Worm (Caenorhabditis elegans) whole organism, young adult: Measurements from ENCODE around the gene ima-1.

Source experiments
- B0336.3 ChIP-seq: fragments of 200-800 bp; sonication (Bioruptor generic); IDR thresholded peaks from 2 replicates; pipeline ENCODE4 v1.3.6; 2022; ENCODE audit warnings: missing genetic modification characterization, missing compliant biosample characterization
- C17E4.6 ChIP-seq: fragments of 200-800 bp; sonication (Bioruptor generic); IDR thresholded peaks from 2 replicates; pipeline ENCODE4 v1.3.6; 2022; ENCODE audit warnings: missing genetic modification reagents, missing genetic modification characterization, missing compliant biosample characterization
- F10E7.11 ChIP-seq: sonication (generic microtip); optimal IDR thresholded peaks from 2 replicates; lab custom pipeline; 2017; ENCODE audit warnings: mild to moderate bottlenecking, missing genetic modification characterization, moderate library complexity, missing compliant biosample characterization
- F23B12.7 ChIP-seq: sonication (generic microtip); optimal IDR thresholded peaks from 2 replicates; lab custom pipeline; 2017; ENCODE audit warnings: missing genetic modification characterization, mild to moderate bottlenecking, missing compliant biosample characterization, antibody characterized with exemption, moderate library complexity; ENCODE audit not compliant: insufficient read depth
- F37B4.10 ChIP-seq: fragments of 200-800 bp; sonication (Bioruptor generic); IDR thresholded peaks from 2 replicates; pipeline ENCODE4 v1.3.6; 2022; ENCODE audit warnings: missing genetic modification characterization, missing compliant biosample characterization
- F39B2.1 ChIP-seq: fragments of 200-800 bp; sonication (Bioruptor generic); IDR thresholded peaks from 2 replicates; pipeline ENCODE4 v1.3.6; 2022; ENCODE audit warnings: missing genetic modification reagents, missing genetic modification characterization, missing compliant biosample characterization
- F55B11.4 ChIP-seq: sonication (generic microtip); optimal IDR thresholded peaks from 2 replicates; lab custom pipeline; 2016; ENCODE audit warnings: missing compliant biosample characterization, missing genetic modification characterization, borderline replicate concordance; ENCODE audit not compliant: insufficient read depth
- F57C9.4 ChIP-seq: sonication (generic microtip); optimal IDR thresholded peaks from 2 replicates; lab custom pipeline; 2017; ENCODE audit warnings: mild to moderate bottlenecking, missing genetic modification characterization, missing compliant biosample characterization
- Y56A3A.18 ChIP-seq: fragments of 200-800 bp; sonication (Bioruptor generic); IDR thresholded peaks from 2 replicates; pipeline ENCODE4 v1.3.6; 2022; ENCODE audit warnings: missing genetic modification reagents, missing genetic modification characterization, missing compliant biosample characterization
- Y79H2A.3 ChIP-seq: fragments of 200-800 bp; sonication (Bioruptor generic); conservative IDR thresholded peaks from 2 replicates; pipeline ENCODE4 v1.3.6; 2022; ENCODE audit warnings: missing genetic modification reagents, missing genetic modification characterization, missing compliant biosample characterization
- ama-1 ChIP-seq, 3 experiments: fragments of 150-350 bp in 1 of 3; sonication (generic microtip) in 2 of 3; optimal IDR thresholded peaks; 2 replicates each; lab custom pipeline; 2014 to 2018; ENCODE audit warnings: missing biosample characterization in 2 of 3, missing genetic modification characterization in 2 of 3, missing genetic modification reagents in 2 of 3
- aptf-2 ChIP-seq: fragments of 200-800 bp; sonication (Bioruptor generic); conservative IDR thresholded peaks from 2 replicates; pipeline ENCODE4 v1.3.6; 2022; ENCODE audit warnings: missing genetic modification reagents, missing genetic modification characterization, missing compliant biosample characterization
- aptf-3 ChIP-seq: fragments of 200-800 bp; sonication (Bioruptor generic); IDR thresholded peaks from 2 replicates; pipeline ENCODE4 v1.3.6; 2022; ENCODE audit warnings: missing genetic modification characterization, missing compliant biosample characterization
- bed-1 ChIP-seq: fragments of 200-800 bp; sonication (Bioruptor generic); IDR thresholded peaks from 2 replicates; pipeline ENCODE4 v1.3.6; 2022; ENCODE audit warnings: missing genetic modification reagents, missing genetic modification characterization, missing compliant biosample characterization
- bed-2 ChIP-seq: fragments of 200-800 bp; sonication (Bioruptor generic); IDR thresholded peaks from 2 replicates; pipeline ENCODE4 v1.3.6; 2022; ENCODE audit warnings: missing genetic modification reagents, missing genetic modification characterization, missing compliant biosample characterization
- cebp-2 ChIP-seq: fragments of 200-800 bp; sonication (Bioruptor generic); IDR thresholded peaks from 2 replicates; pipeline ENCODE4 v1.3.6; 2022; ENCODE audit warnings: missing genetic modification characterization, missing compliant biosample characterization
- ceh-58 ChIP-seq: fragments of 200-800 bp; sonication (Bioruptor generic); IDR thresholded peaks from 2 replicates; pipeline ENCODE4 v1.3.6; 2022; ENCODE audit warnings: missing genetic modification characterization, missing compliant biosample characterization
- dpff-1 ChIP-seq: sonication (generic microtip); optimal IDR thresholded peaks from 2 replicates; lab custom pipeline; 2017; ENCODE audit warnings: mild to moderate bottlenecking, missing genetic modification characterization, missing compliant biosample characterization
- efl-1 ChIP-seq: fragments of 150-350 bp; optimal IDR thresholded peaks from 2 replicates; lab custom pipeline; 2014; ENCODE audit warnings: missing biosample characterization, missing genetic modification reagents, missing genetic modification characterization
- ekl-4 ChIP-seq: fragments of 200-800 bp; sonication (Bioruptor generic); IDR thresholded peaks from 2 replicates; pipeline ENCODE4 v1.3.6; 2022; ENCODE audit warnings: missing genetic modification reagents, missing genetic modification characterization, missing compliant biosample characterization
- him-1 ChIP-seq: sonication (generic microtip); optimal IDR thresholded peaks from 2 replicates; lab custom pipeline; 2016; ENCODE audit warnings: missing genotype, missing genetic modification reagents, missing genetic modification characterization, missing compliant biosample characterization
- hlh-26 ChIP-seq: fragments of 200-800 bp; sonication (Bioruptor generic); conservative IDR thresholded peaks from 2 replicates; pipeline ENCODE4 v1.3.6; 2022; ENCODE audit warnings: missing genetic modification reagents, missing genetic modification characterization, missing compliant biosample characterization
- hmg-20 ChIP-seq: fragments of 200-800 bp; sonication (Bioruptor generic); IDR thresholded peaks from 2 replicates; pipeline ENCODE4 v1.3.6; 2022; ENCODE audit warnings: missing genetic modification reagents, missing genetic modification characterization, missing compliant biosample characterization
- hrde-1 ChIP-seq: sonication (generic microtip); optimal IDR thresholded peaks from 2 replicates; lab custom pipeline; 2016; ENCODE audit warnings: missing genetic modification characterization, mild to moderate bottlenecking, missing compliant biosample characterization, moderate library complexity, missing genotype, missing genetic modification reagents, borderline replicate concordance
- let-526 ChIP-seq: fragments of 200-800 bp; sonication (Bioruptor generic); IDR thresholded peaks from 2 replicates; pipeline ENCODE4 v1.3.6; 2022; ENCODE audit warnings: missing genetic modification reagents, missing genetic modification characterization, missing compliant biosample characterization
- lin-35 ChIP-seq, 3 experiments: fragments of 150-350 bp in 2 of 3; sonication (generic microtip) in 1 of 3; optimal IDR thresholded peaks; 2 replicates each; lab custom pipeline; 2014 to 2018; ENCODE audit warnings: missing biosample characterization in 3 of 3, missing genetic modification characterization in 3 of 3, missing genetic modification reagents in 3 of 3
- lin-40 ChIP-seq: sonication (generic microtip); optimal IDR thresholded peaks from 2 replicates; lab custom pipeline; 2016; ENCODE audit warnings: missing genetic modification characterization, mild to moderate bottlenecking, missing compliant biosample characterization, missing genotype, missing genetic modification reagents
- mcd-1 ChIP-seq: fragments of 200-800 bp; sonication (Bioruptor generic); IDR thresholded peaks from 2 replicates; pipeline ENCODE4 v1.3.6; 2022; ENCODE audit warnings: missing genetic modification reagents, missing genetic modification characterization, missing compliant biosample characterization
- mxl-1 ChIP-seq: sonication (generic microtip); optimal IDR thresholded peaks from 2 replicates; lab custom pipeline; 2016; ENCODE audit warnings: missing genetic modification characterization, missing compliant biosample characterization
- nfya-1 ChIP-seq: sonication (generic microtip); optimal IDR thresholded peaks from 2 replicates; lab custom pipeline; 2017; ENCODE audit warnings: antibody characterized with exemption, missing compliant biosample characterization, missing genetic modification characterization, borderline replicate concordance; ENCODE audit not compliant: insufficient read depth
- nhr-120 ChIP-seq: fragments of 200-800 bp; sonication (Bioruptor generic); IDR thresholded peaks from 2 replicates; pipeline ENCODE4 v1.3.6; 2022; ENCODE audit warnings: missing genetic modification characterization, missing compliant biosample characterization
- nhr-80 ChIP-seq: sonication (generic microtip); optimal IDR thresholded peaks from 2 replicates; lab custom pipeline; 2016; ENCODE audit warnings: missing genetic modification characterization, missing compliant biosample characterization
- rec-8 ChIP-seq, 2 experiments: sonication (generic microtip); optimal IDR thresholded peaks; 2 replicates each; lab custom pipeline; 2016; ENCODE audit warnings: mild to moderate bottlenecking in 2 of 2, missing genetic modification characterization in 2 of 2, missing genetic modification reagents in 2 of 2, missing genotype in 2 of 2, missing biosample characterization in 1 of 2, missing compliant biosample characterization in 1 of 2, moderate library complexity in 1 of 2
- rpc-1 ChIP-seq, 2 experiments: fragments of 150-350 bp in 1 of 2; sonication (generic microtip) in 1 of 2; optimal IDR thresholded peaks; 2 replicates each; lab custom pipeline; 2014 to 2018; ENCODE audit warnings: missing biosample characterization in 1 of 2, missing genetic modification characterization in 1 of 2, missing genetic modification reagents in 1 of 2, missing genotype in 1 of 2
- sdz-38 ChIP-seq: sonication (generic microtip); optimal IDR thresholded peaks from 2 replicates; lab custom pipeline; 2016; ENCODE audit warnings: missing genotype, missing genetic modification characterization, missing compliant biosample characterization
- snpc-1.3 ChIP-seq: sonication (generic microtip); optimal IDR thresholded peaks from 2 replicates; lab custom pipeline; 2017; ENCODE audit warnings: missing genetic modification characterization, mild to moderate bottlenecking, missing compliant biosample characterization, antibody characterized with exemption, moderate library complexity, missing genotype, missing genetic modification reagents; ENCODE audit not compliant: insufficient read depth
- somi-1 ChIP-seq: fragments of 200-800 bp; sonication (Bioruptor generic); optimal IDR thresholded peaks from 2 replicates; lab custom pipeline; 2018; ENCODE audit warnings: mild to moderate bottlenecking, missing genetic modification characterization, missing compliant biosample characterization
- sptf-2 ChIP-seq: fragments of 200-800 bp; sonication (Bioruptor generic); optimal IDR thresholded peaks from 2 replicates; lab custom pipeline; 2018; ENCODE audit warnings: mild to moderate bottlenecking, missing genetic modification characterization, missing compliant biosample characterization
- tbp1 ChIP-seq: fragments of 200-800 bp; sonication (Bioruptor generic); optimal IDR thresholded peaks from 2 replicates; lab custom pipeline; 2018; ENCODE audit warnings: mild to moderate bottlenecking, missing genetic modification characterization, missing compliant biosample characterization
- tbx-9 ChIP-seq: sonication (generic microtip); optimal IDR thresholded peaks from 2 replicates; lab custom pipeline; 2016; ENCODE audit warnings: borderline replicate concordance, missing genetic modification characterization, inconsistent platforms, missing compliant biosample characterization
- tlf-1 ChIP-seq: fragments of 200-800 bp; sonication (Bioruptor generic); optimal IDR thresholded peaks from 2 replicates; lab custom pipeline; 2018; ENCODE audit warnings: mild to moderate bottlenecking, missing genetic modification characterization, missing compliant biosample characterization
- unc-130 ChIP-seq: sonication (generic microtip); optimal IDR thresholded peaks from 2 replicates; lab custom pipeline; 2016; ENCODE audit warnings: missing genetic modification reagents, missing genetic modification characterization, missing compliant biosample characterization
- unc-62 ChIP-seq: fragments of 150-350 bp; optimal IDR thresholded peaks from 2 replicates; lab custom pipeline; 2014; ENCODE audit warnings: missing biosample characterization, missing genetic modification reagents, missing genetic modification characterization
- xnd-1 ChIP-seq: sonication (generic microtip); optimal IDR thresholded peaks from 2 replicates; lab custom pipeline; 2016; ENCODE audit warnings: missing genotype, missing genetic modification reagents, missing genetic modification characterization, missing compliant biosample characterization
- zim-3 ChIP-seq: sonication (generic microtip); optimal IDR thresholded peaks from 2 replicates; lab custom pipeline; 2017; ENCODE audit warnings: mild to moderate bottlenecking, missing genetic modification characterization, moderate library complexity, missing compliant biosample characterization
- ztf-25 ChIP-seq: fragments of 200-800 bp; sonication (Bioruptor generic); IDR thresholded peaks from 2 replicates; pipeline ENCODE4 v1.3.6; 2022; ENCODE audit warnings: missing genetic modification reagents, missing genetic modification characterization, missing compliant biosample characterization
- ztf-26 ChIP-seq: sonication (generic microtip); optimal IDR thresholded peaks from 2 replicates; lab custom pipeline; 2017; ENCODE audit warnings: missing genetic modification characterization, missing compliant biosample characterization

ima-1 gene

ce11 chrV:11239187-11239725 lies at the start of gene ima-1, which contains the start of gene dvc-1 (continued):
- TF ChIP-seq somi-1 (GFP tag; lab: Kevin White, UChicago) (no peak), F37B4.10 (GFP tag; lab: Robert Waterston, UW) (0 out of 2 replicates have a peak, but pooled peaks have one; percentile 49), snpc-1.3 (tag; lab: Kevin White, UChicago) (no peak), F57C9.4 (tag; lab: Kevin White, UChicago) (no peak), Y79H2A.3 (GFP tag; lab: Robert Waterston, UW) (peak; percentile 55; the same call in 1 of the 2 replicates), hmg-20 (no peak), ekl-4 (GFP tag; lab: Robert Waterston, UW) (peak; percentile 84), unc-62 (GFP tag; lab: Kevin White, UChicago) (no peak), rec-8 (tag; optimal IDR thresholded peaks at IDR 0.05; lab: Kevin White, UChicago) (no peak), F39B2.1 (peak; percentile 67; the same call in 1 of the 2 replicates), tbp1 (GFP tag; lab: Kevin White, UChicago) (peak; percentile 63), C17E4.6 (peak; percentile 93), nhr-80 (tag; lab: Kevin White, UChicago) (peak; percentile 45), nfya-1 (tag; lab: Kevin White, UChicago) (no peak), F55B11.4 (no peak), F10E7.11 (no peak), ztf-26 (tag; lab: Kevin White, UChicago) (no peak), efl-1 (GFP tag; lab: Kevin White, UChicago) (peak; percentile 99), mxl-1 (tag; lab: Kevin White, UChicago) (no peak), let-526 (GFP tag; lab: Robert Waterston, UW) (0 out of 2 replicates have a peak, but pooled peaks have one; percentile 23), unc-130 (GFP tag; lab: Kevin White, UChicago) (peak; percentile 90), bed-1 (no peak), aptf-3 (no peak), him-1 (tag; lab: Kevin White, UChicago) (peak; percentile 66), rpc-1 (optimal IDR thresholded peaks at IDR 0.05; lab: Kevin White, UChicago) (peak; percentile 33), rpc-1 (tag; optimal IDR thresholded peaks at IDR 0.05; lab: Kevin White, UChicago) (no peak), F23B12.7 (tag; lab: Kevin White, UChicago) (no peak), bed-2 (GFP tag; lab: Robert Waterston, UW) (0 out of 2 replicates have a peak, but pooled peaks have one; percentile 62), nhr-120 (no peak), B0336.3 (GFP tag; lab: Robert Waterston, UW) (peak; percentile 92), xnd-1 (tag; lab: Kevin White, UChicago) (peak; percentile 88), dpff-1 (no peak), tlf-1 (GFP tag; lab: Kevin White, UChicago) (peak; percentile 89), sptf-2 (GFP tag; lab: Kevin White, UChicago) (no peak), hlh-26 (no peak), cebp-2 (GFP tag; lab: Robert Waterston, UW) (no peak), Y56A3A.18 (GFP tag; lab: Robert Waterston, UW) (no peak), lin-40 (tag; lab: Kevin White, UChicago) (no peak), hrde-1 (tag; lab: Kevin White, UChicago) (peak; percentile 35), tbx-9 (no peak), aptf-2 (GFP tag; lab: Robert Waterston, UW) (0 out of 2 replicates have a peak, but pooled peaks have one; percentile 18), ama-1 (optimal IDR thresholded peaks at IDR 0.05; lab: Kevin White, UChicago) (no peak), ama-1 (GFP tag; optimal IDR thresholded peaks at IDR 0.05; lab: Kevin White, UChicago) (no peak), lin-35 (GFP tag; optimal IDR thresholded peaks at IDR 0.05; lab: Kevin White, UChicago) (peak; percentile 8 to 59 (median 43)), ztf-25 (GFP tag; lab: Robert Waterston, UW) (peak; percentile 86), ceh-58 (GFP tag; lab: Robert Waterston, UW) (no peak), mcd-1 (GFP tag; lab: Robert Waterston, UW) (peak; percentile 78), zim-3 (tag; lab: Kevin White, UChicago) (no peak), sdz-38 (tag; lab: Kevin White, UChicago) (no peak)
